Worm (Caenorhabditis elegans) whole organism, L4/young adult: Measurements from ENCODE around the gene F37B4.10.

Source experiments
- W03F9.2 ChIP-seq: fragments of 150-350 bp; optimal IDR thresholded peaks from 2 replicates; lab custom pipeline; 2014; ENCODE audit warnings: missing biosample characterization, missing genetic modification characterization
- him-1 ChIP-seq: sonication (generic microtip); optimal IDR thresholded peaks from 2 replicates; lab custom pipeline; 2016; ENCODE audit warnings: missing genotype, missing genetic modification reagents, missing genetic modification characterization, missing compliant biosample characterization

ce11 chrV:2913948-2914347 is 36.5 kb upstream of the F37B4.10 start, which contains the start of gene srh-146:
- TF ChIP-seq him-1 (tag; lab: Kevin White, UChicago) (no peak), W03F9.2 (no peak)
